Fruit fly (Drosophila melanogaster) whole organism, embryonic: Measurements from ENCODE around the gene CG17027.

Experiments used
- BtbVII ChIP-seq: fragments of 200-800 bp; sonication (Bioruptor generic); optimal IDR thresholded peaks from 3 replicates; lab custom pipeline; 2017; ENCODE audit warnings: missing biosample characterization, mild to moderate bottlenecking, missing genetic modification characterization
- CG10654 ChIP-seq: fragments of 200-800 bp; sonication (Bioruptor generic); optimal IDR thresholded peaks from 2 replicates; lab custom pipeline; 2016; ENCODE audit warnings: missing biosample characterization, missing genetic modification characterization
- CG10979 ChIP-seq: fragments of 200-800 bp; sonication (Bioruptor generic); optimal IDR thresholded peaks from 2 replicates; lab custom pipeline; 2018; ENCODE audit warnings: missing biosample characterization, mild to moderate bottlenecking, missing genetic modification characterization, moderate library complexity
- CG11247 ChIP-seq: fragments of 200-800 bp; sonication (Bioruptor generic); IDR thresholded peaks from 2 replicates; pipeline ENCODE4 v1.3.6; 2022; ENCODE audit warnings: missing biosample characterization, missing genetic modification characterization
- CG11723 ChIP-seq: fragments of 200-800 bp; sonication (Bioruptor generic); optimal IDR thresholded peaks from 2 replicates; lab custom pipeline; 2017; ENCODE audit warnings: missing biosample characterization, mild to moderate bottlenecking, missing genetic modification characterization
- CG12391 ChIP-seq: fragments of 200-800 bp; sonication (Bioruptor generic); optimal IDR thresholded peaks from 3 replicates; lab custom pipeline; 2018; ENCODE audit warnings: missing biosample characterization, mild to moderate bottlenecking, missing genetic modification characterization, moderate library complexity
- CG13287 ChIP-seq: fragments of 200-800 bp; sonication (Bioruptor generic); IDR thresholded peaks from 2 replicates; pipeline ENCODE4 v1.3.6; 2022; ENCODE audit warnings: missing biosample characterization, missing genetic modification characterization; ENCODE audit not compliant: partially characterized antibody
- CG13296 ChIP-seq: fragments of 200-800 bp; sonication (Bioruptor generic); optimal IDR thresholded peaks from 3 replicates; lab custom pipeline; 2018; ENCODE audit warnings: missing biosample characterization, mild to moderate bottlenecking, missing genetic modification characterization
- CG14014 ChIP-seq: fragments of 200-800 bp; sonication (Bioruptor generic); IDR thresholded peaks from 2 replicates; pipeline ENCODE4 v1.3.6; 2022; ENCODE audit warnings: missing biosample characterization, missing genetic modification characterization
- CG14710 ChIP-seq: fragments of 200-800 bp; sonication (Bioruptor generic); optimal IDR thresholded peaks from 3 replicates; lab custom pipeline; 2019; ENCODE audit warnings: missing biosample characterization, mild to moderate bottlenecking, missing genetic modification characterization, moderate library complexity
- CG1647 ChIP-seq: fragments of 200-800 bp; sonication (Bioruptor generic); optimal IDR thresholded peaks from 3 replicates; lab custom pipeline; 2016; ENCODE audit warnings: missing biosample characterization, missing genetic modification characterization
- CG17359 ChIP-seq: fragments of 200-800 bp; sonication (Bioruptor generic); optimal IDR thresholded peaks from 3 replicates; lab custom pipeline; 2018; ENCODE audit warnings: missing biosample characterization, mild to moderate bottlenecking, missing genetic modification characterization, moderate library complexity
- CG18262 ChIP-seq: fragments of 200-800 bp; optimal IDR thresholded peaks from 3 replicates; lab custom pipeline; 2019; ENCODE audit warnings: missing biosample characterization, mild to moderate bottlenecking, missing genetic modification characterization, moderate library complexity
- CG2199 ChIP-seq: fragments of 200-800 bp; sonication (Bioruptor generic); IDR thresholded peaks from 3 replicates; pipeline ENCODE4 v1.3.6; 2022; ENCODE audit warnings: missing biosample characterization, missing genetic modification characterization
- CG31224 ChIP-seq: fragments of 200-800 bp; sonication (Bioruptor generic); IDR thresholded peaks from 2 replicates; pipeline ENCODE4 v1.3.6; 2022; ENCODE audit warnings: missing biosample characterization, missing genetic modification characterization
- CG3281 ChIP-seq: fragments of 200-800 bp; sonication (Bioruptor generic); optimal IDR thresholded peaks from 3 replicates; lab custom pipeline; 2017; ENCODE audit warnings: missing biosample characterization, mild to moderate bottlenecking, missing genetic modification characterization
- CG3407 ChIP-seq: fragments of 200-800 bp; sonication (Bioruptor generic); optimal IDR thresholded peaks from 2 replicates; lab custom pipeline; 2018; ENCODE audit warnings: missing biosample characterization, mild to moderate bottlenecking, missing genetic modification characterization
- CG34224 ChIP-seq: fragments of 200-800 bp; sonication (Bioruptor generic); IDR thresholded peaks from 3 replicates; pipeline ENCODE4 v1.3.6; 2022; ENCODE audit warnings: missing biosample characterization, missing genetic modification characterization; ENCODE audit not compliant: partially characterized antibody
- CG4707 ChIP-seq: fragments of 200-800 bp; sonication (Bioruptor generic); optimal IDR thresholded peaks from 2 replicates; lab custom pipeline; 2018; ENCODE audit warnings: missing biosample characterization, mild to moderate bottlenecking, missing genetic modification characterization, moderate library complexity
- CG4854 ChIP-seq: fragments of 200-800 bp; sonication (Bioruptor generic); optimal IDR thresholded peaks from 2 replicates; lab custom pipeline; 2016; ENCODE audit warnings: missing biosample characterization, missing genetic modification characterization, inconsistent platforms
- CG5180 ChIP-seq: fragments of 200-800 bp; sonication (Bioruptor generic); optimal IDR thresholded peaks from 3 replicates; lab custom pipeline; 2017; ENCODE audit warnings: missing biosample characterization, missing genetic modification characterization, mild to moderate bottlenecking, moderate library complexity, missing genetic modification reagents
- CG6254 ChIP-seq: fragments of 200-800 bp; sonication (Bioruptor generic); optimal IDR thresholded peaks from 3 replicates; lab custom pipeline; 2017; ENCODE audit warnings: mild to moderate bottlenecking, missing biosample characterization, missing genetic modification reagents, missing genetic modification characterization
- CG6654 ChIP-seq: fragments of 200-800 bp; sonication (Bioruptor generic); optimal IDR thresholded peaks from 2 replicates; lab custom pipeline; 2017; ENCODE audit warnings: missing biosample characterization, mild to moderate bottlenecking, missing genetic modification characterization
- CG7271 ChIP-seq: fragments of 200-800 bp; sonication (Bioruptor generic); optimal IDR thresholded peaks from 2 replicates; lab custom pipeline; 2018; ENCODE audit warnings: missing biosample characterization, mild to moderate bottlenecking, missing genetic modification characterization, moderate library complexity
- CG7357 ChIP-seq: fragments of 200-800 bp; sonication (Bioruptor generic); IDR thresholded peaks from 3 replicates; pipeline ENCODE4 v1.3.6; 2022; ENCODE audit warnings: missing biosample characterization, missing genetic modification characterization
- CG7556 ChIP-seq: fragments of 200-800 bp; sonication (Bioruptor generic); optimal IDR thresholded peaks from 2 replicates; lab custom pipeline; 2017; ENCODE audit warnings: missing biosample characterization, mild to moderate bottlenecking, missing genetic modification characterization
- CG8281 ChIP-seq: fragments of 200-800 bp; sonication (Bioruptor generic); optimal IDR thresholded peaks from 2 replicates; lab custom pipeline; 2018; ENCODE audit warnings: missing biosample characterization, mild to moderate bottlenecking, missing genetic modification characterization, moderate library complexity
- CG8359 ChIP-seq: fragments of 200-800 bp; sonication (Bioruptor generic); optimal IDR thresholded peaks from 2 replicates; lab custom pipeline; 2017; ENCODE audit warnings: missing biosample characterization, mild to moderate bottlenecking, missing genetic modification characterization, borderline replicate concordance
- CG9797 ChIP-seq: fragments of 200-800 bp; sonication (Bioruptor generic); optimal IDR thresholded peaks from 3 replicates; lab custom pipeline; 2018; ENCODE audit warnings: missing biosample characterization, mild to moderate bottlenecking, missing genetic modification characterization
- Camta ChIP-seq: fragments of 200-800 bp; sonication (Bioruptor generic); optimal IDR thresholded peaks from 2 replicates; lab custom pipeline; 2016; ENCODE audit warnings: missing biosample characterization, missing genetic modification characterization
- Dbx ChIP-seq: fragments of 200-800 bp; sonication (Bioruptor generic); IDR thresholded peaks from 3 replicates; pipeline ENCODE4 v1.3.6; 2022; ENCODE audit warnings: missing biosample characterization, missing genetic modification characterization
- Dll ChIP-seq: fragments of 200-800 bp; sonication (Bioruptor generic); IDR thresholded peaks from 4 replicates; pipeline ENCODE4 v1.3.6; 2022; ENCODE audit warnings: missing biosample characterization, missing genetic modification characterization; ENCODE audit not compliant: partially characterized antibody
- Doc2 ChIP-seq: fragments of 200-800 bp; sonication (Bioruptor generic); IDR thresholded peaks from 2 replicates; pipeline ENCODE4 v1.3.6; 2022; ENCODE audit warnings: missing biosample characterization, missing genetic modification characterization
- MTF-1 ChIP-seq: fragments of 200-800 bp; sonication (Bioruptor generic); optimal IDR thresholded peaks from 2 replicates; lab custom pipeline; 2018; ENCODE audit warnings: missing biosample characterization, mild to moderate bottlenecking, missing genetic modification characterization, borderline replicate concordance
- Tbp ChIP-seq: fragments of >200 bp; optimal IDR thresholded peaks from 2 replicates; lab custom pipeline; 2018; ENCODE audit warnings: missing biosample characterization, missing genetic modification characterization
- ac ChIP-seq: fragments of 200-800 bp; sonication (Bioruptor generic); optimal IDR thresholded peaks from 3 replicates; lab custom pipeline; 2017; ENCODE audit warnings: missing biosample characterization, mild to moderate bottlenecking, missing genetic modification characterization
- btn ChIP-seq: fragments of 200-800 bp; sonication (Bioruptor generic); optimal IDR thresholded peaks from 2 replicates; lab custom pipeline; 2016; ENCODE audit warnings: missing biosample characterization, missing genetic modification characterization
- caup ChIP-seq: fragments of 200-800 bp; sonication (Bioruptor generic); optimal IDR thresholded peaks from 3 replicates; lab custom pipeline; 2017; ENCODE audit warnings: missing biosample characterization, mild to moderate bottlenecking, missing genetic modification characterization, moderate library complexity; ENCODE audit not compliant: severe bottlenecking
- dysf ChIP-seq: fragments of 200-800 bp; sonication (Bioruptor generic); IDR thresholded peaks from 3 replicates; pipeline ENCODE4 v1.3.6; 2022; ENCODE audit warnings: missing biosample characterization, missing genetic modification characterization
- emc ChIP-seq: fragments of 200-800 bp; sonication (Bioruptor generic); optimal IDR thresholded peaks from 2 replicates; lab custom pipeline; 2016; ENCODE audit warnings: missing biosample characterization, missing genetic modification characterization
- en ChIP-seq: fragments of 200-800 bp; sonication (Bioruptor generic); optimal IDR thresholded peaks from 2 replicates; lab custom pipeline; 2016; ENCODE audit warnings: missing biosample characterization, missing genetic modification characterization
- ewg ChIP-seq: fragments of 200-800 bp; sonication (Bioruptor generic); optimal IDR thresholded peaks from 3 replicates; lab custom pipeline; 2017; ENCODE audit warnings: mild to moderate bottlenecking, missing biosample characterization, missing genetic modification reagents, missing genetic modification characterization
- nerfin-1 ChIP-seq: fragments of 200-800 bp; sonication (Bioruptor generic); optimal IDR thresholded peaks from 3 replicates; lab custom pipeline; 2019; ENCODE audit warnings: missing biosample characterization, mild to moderate bottlenecking, missing genetic modification characterization, moderate library complexity
- odd ChIP-seq: fragments of 200-800 bp; sonication (Bioruptor generic); optimal IDR thresholded peaks from 2 replicates; lab custom pipeline; 2017; ENCODE audit warnings: missing biosample characterization, mild to moderate bottlenecking, missing genetic modification characterization
- pan ChIP-seq, 4 experiments: fragments of >200 bp in 3 of 4; fragments of 200-800 bp in 1 of 4; sonication (Bioruptor generic) in 1 of 4; optimal IDR thresholded peaks in 3 of 4; IDR thresholded peaks in 1 of 4; 2 replicates each; pipeline versions ENCODE4 v1.3.6 to Lab custom; 2017 to 2022; ENCODE audit warnings: missing biosample characterization in 2 of 4, missing genetic modification characterization in 2 of 4, mixed read lengths in 1 of 4
- slbo ChIP-seq: fragments of 200-800 bp; sonication (Bioruptor generic); IDR thresholded peaks from 2 replicates; pipeline ENCODE4 v1.3.6; 2022; ENCODE audit warnings: missing biosample characterization, missing genetic modification characterization
- wdn ChIP-seq: fragments of 200-800 bp; sonication (Bioruptor generic); IDR thresholded peaks from 2 replicates; pipeline ENCODE4 v1.3.6; 2022; ENCODE audit warnings: missing biosample characterization, missing genetic modification characterization

The CG17027 gene

dm6 chr3L:16026065-16026789, 46.3 kb downstream of the CG17027 start (continued):
- TF ChIP-seq CG9797 (GFP tag; lab: Kevin White, UChicago) (peak; percentile 2), nerfin-1 (tag; lab: Kevin White, UChicago) (peak; percentile 47), CG4707 (peak; percentile 42), CG3407 (GFP tag; lab: Kevin White, UChicago) (peak; percentile 76), wdn (GFP tag; lab: Robert Waterston, UW) (peak; percentile 40; the same call in 1 of the 2 replicates), CG4854 (GFP tag; lab: Kevin White, UChicago) (peak; percentile 38), CG11247 (GFP tag; lab: Robert Waterston, UW) (peak; percentile 69; the same call in 1 of the 2 replicates), CG17359 (tag; lab: Kevin White, UChicago) (peak; percentile 65), caup (peak; percentile 78), CG14014 (GFP tag; lab: Robert Waterston, UW) (peak; percentile 44; the same call in 1 of the 2 replicates), Doc2 (GFP tag; lab: Robert Waterston, UW) (no peak), CG11723 (peak; percentile 78), CG13296 (GFP tag; lab: Kevin White, UChicago) (peak; percentile 59), dysf (GFP tag; lab: Robert Waterston, UW) (peak; percentile 28; the same call in 1 of the 3 replicates), CG3281 (GFP tag; lab: Kevin White, UChicago) (peak; percentile 39), CG34224 (no peak), ac (peak; percentile 80), en (GFP tag; lab: Kevin White, UChicago) (peak; percentile 37), CG10654 (GFP tag; lab: Kevin White, UChicago) (peak; percentile 34), MTF-1 (GFP tag; lab: Kevin White, UChicago) (peak; percentile 81), CG10979 (tag; lab: Kevin White, UChicago) (peak; percentile 5), CG13287 (GFP tag; lab: Robert Waterston, UW) (no peak), Camta (GFP tag; lab: Kevin White, UChicago) (peak; percentile 55), CG8281 (tag; lab: Kevin White, UChicago) (peak; percentile 48), btn (GFP tag; lab: Kevin White, UChicago) (peak; percentile 19), CG18262 (tag; lab: Kevin White, UChicago) (peak; percentile 40), CG7556 (GFP tag; lab: Kevin White, UChicago) (peak; percentile 36), ewg (GFP tag; lab: Kevin White, UChicago) (peak; percentile 50), Tbp (GFP tag; lab: Kevin White, UChicago) (no peak), BtbVII (peak; percentile 65), CG12391 (peak; percentile 26), CG6254 (GFP tag; lab: Kevin White, UChicago) (peak; percentile 79), CG7357 (GFP tag; lab: Robert Waterston, UW) (no peak), CG7271 (tag; lab: Kevin White, UChicago) (peak; percentile 7), CG2199 (GFP tag; lab: Robert Waterston, UW) (peak; percentile 66; the same call in 1 of the 3 replicates), CG1647 (GFP tag; lab: Kevin White, UChicago) (peak; percentile 34), CG6654 (GFP tag; lab: Kevin White, UChicago) (no peak), CG5180 (GFP tag; lab: Kevin White, UChicago) (peak; percentile 53), odd (GFP tag; lab: Kevin White, UChicago) (peak; percentile 77), slbo (GFP tag; lab: Robert Waterston, UW) (0 out of 2 replicates have a peak, but pooled peaks have one; percentile 33), emc (GFP tag; lab: Kevin White, UChicago) (no peak), CG8359 (GFP tag; lab: Kevin White, UChicago) (peak; percentile 56), CG31224 (GFP tag; lab: Robert Waterston, UW) (no peak), Dbx (peak; percentile 54; the same call in 1 of the 3 replicates), pan (optimal IDR thresholded peaks at IDR 0.05; lab: Kevin White, UChicago) (no peak), pan (GFP tag; optimal IDR thresholded peaks at IDR 0.05 in 1 of 2, IDR thresholded peaks at IDR 0.05 in 1 of 2) (peak in 1 of 2 experiments; percentile 78), CG14710 (tag; lab: Kevin White, UChicago) (peak; percentile 59), Dll (GFP tag; lab: Robert Waterston, UW) (no peak)
